Fruit fly (Drosophila melanogaster) whole organism, prepupa: Measurements from ENCODE around the gene vito.

Source experiments
- CG10631 ChIP-seq: fragments of 200-800 bp; sonication (Bioruptor generic); optimal IDR thresholded peaks from 2 replicates; lab custom pipeline; 2016; ENCODE audit warnings: missing biosample characterization, missing genetic modification characterization
- CG10669 ChIP-seq: fragments of 200-800 bp; sonication (Bioruptor generic); optimal IDR thresholded peaks from 3 replicates; lab custom pipeline; 2018; ENCODE audit warnings: missing biosample characterization, mild to moderate bottlenecking, missing genetic modification characterization, moderate library complexity
- CG11294 ChIP-seq: fragments of 200-800 bp; sonication (Bioruptor generic); IDR thresholded peaks from 2 replicates; pipeline ENCODE4 v1.3.6; 2022; ENCODE audit warnings: missing biosample characterization, missing genetic modification characterization
- CG11762 ChIP-seq: fragments of 200-800 bp; sonication (Bioruptor generic); optimal IDR thresholded peaks from 3 replicates; lab custom pipeline; 2016; ENCODE audit warnings: missing biosample characterization, missing genetic modification characterization; ENCODE audit not compliant: insufficient read depth
- CG11902 ChIP-seq: fragments of 200-800 bp; sonication (Bioruptor generic); optimal IDR thresholded peaks from 3 replicates; lab custom pipeline; 2016; ENCODE audit warnings: missing biosample characterization, missing genetic modification characterization
- CG15336 ChIP-seq: fragments of 200-800 bp; sonication (Bioruptor generic); IDR thresholded peaks from 2 replicates; pipeline ENCODE4 v1.3.6; 2022; ENCODE audit warnings: missing biosample characterization, missing genetic modification characterization
- CG1621 ChIP-seq: fragments of 200-800 bp; sonication (Bioruptor generic); optimal IDR thresholded peaks from 3 replicates; lab custom pipeline; 2018; ENCODE audit warnings: missing biosample characterization, mild to moderate bottlenecking, missing genetic modification characterization
- CG16779 ChIP-seq: fragments of 200-800 bp; sonication (Bioruptor generic); optimal IDR thresholded peaks from 3 replicates; lab custom pipeline; 2017; ENCODE audit warnings: missing biosample characterization, mild to moderate bottlenecking, missing genetic modification characterization
- CG3032 ChIP-seq: fragments of 200-800 bp; optimal IDR thresholded peaks from 2 replicates; lab custom pipeline; 2019; ENCODE audit warnings: missing biosample characterization, mild to moderate bottlenecking, missing genetic modification characterization, moderate library complexity
- CG31627 ChIP-seq: fragments of 200-800 bp; sonication (Bioruptor generic); optimal IDR thresholded peaks from 3 replicates; lab custom pipeline; 2016; ENCODE audit warnings: missing biosample characterization, missing genetic modification characterization
- CG32006 ChIP-seq: fragments of 200-800 bp; sonication (Bioruptor generic); optimal IDR thresholded peaks from 3 replicates; lab custom pipeline; 2017; ENCODE audit warnings: missing biosample characterization, mild to moderate bottlenecking, missing genetic modification characterization
- CG34406 ChIP-seq: fragments of 200-800 bp; sonication (Bioruptor generic); optimal IDR thresholded peaks from 3 replicates; lab custom pipeline; 2016; ENCODE audit warnings: missing biosample characterization, missing genetic modification characterization
- CG3919 ChIP-seq: fragments of 200-800 bp; sonication (Bioruptor generic); optimal IDR thresholded peaks from 3 replicates; lab custom pipeline; 2016; ENCODE audit warnings: missing biosample characterization, missing genetic modification characterization
- CG4318 ChIP-seq: fragments of 200-800 bp; sonication (Bioruptor generic); optimal IDR thresholded peaks from 3 replicates; lab custom pipeline; 2017; ENCODE audit warnings: missing biosample characterization, mild to moderate bottlenecking, missing genetic modification characterization
- CG6163 ChIP-seq: fragments of 200-800 bp; sonication (Bioruptor generic); IDR thresholded peaks from 3 replicates; pipeline ENCODE4 v1.3.6; 2022; ENCODE audit warnings: missing biosample characterization, missing genetic modification characterization
- CG6276 ChIP-seq: fragments of 200-800 bp; sonication (Bioruptor generic); optimal IDR thresholded peaks from 2 replicates; lab custom pipeline; 2017; ENCODE audit warnings: missing biosample characterization, mild to moderate bottlenecking, missing genetic modification characterization
- CG6808 ChIP-seq: fragments of 200-800 bp; sonication (Bioruptor generic); optimal IDR thresholded peaks from 3 replicates; lab custom pipeline; 2017; ENCODE audit warnings: missing biosample characterization, missing genetic modification characterization, mild to moderate bottlenecking, moderate library complexity, missing genetic modification reagents
- CG6854 ChIP-seq: fragments of 200-800 bp; sonication (Bioruptor generic); optimal IDR thresholded peaks from 2 replicates; lab custom pipeline; 2017; ENCODE audit warnings: missing biosample characterization, mild to moderate bottlenecking, missing genetic modification characterization
- CG8119 ChIP-seq: fragments of 200-800 bp; sonication (Bioruptor generic); IDR thresholded peaks from 3 replicates; pipeline ENCODE4 v1.3.6; 2022; ENCODE audit warnings: missing biosample characterization, missing genetic modification characterization
- CG8319 ChIP-seq: fragments of 200-800 bp; sonication (Bioruptor generic); optimal IDR thresholded peaks from 3 replicates; lab custom pipeline; 2016; ENCODE audit warnings: missing biosample characterization, missing genetic modification characterization
- CG8632 ChIP-seq: fragments of 200-800 bp; sonication (Bioruptor generic); optimal IDR thresholded peaks from 3 replicates; lab custom pipeline; 2016; ENCODE audit warnings: missing biosample characterization, missing genetic modification characterization
- Eip75B ChIP-seq: fragments of 200-800 bp; sonication (Bioruptor generic); optimal IDR thresholded peaks from 3 replicates; lab custom pipeline; 2016; ENCODE audit warnings: missing biosample characterization, missing genetic modification characterization
- Eip78C ChIP-seq: fragments of 200-800 bp; sonication (Bioruptor generic); peaks from one replicate; lab custom pipeline; 2016; ENCODE audit warnings: missing biosample characterization, missing genetic modification characterization
- Eip93F ChIP-seq: fragments of 200-800 bp; sonication (Bioruptor generic); optimal IDR thresholded peaks from 2 replicates; lab custom pipeline; 2016; ENCODE audit warnings: missing biosample characterization, mild to moderate bottlenecking, missing genetic modification characterization
- Ets96B ChIP-seq: fragments of 200-800 bp; optimal IDR thresholded peaks from 2 replicates; lab custom pipeline; 2019; ENCODE audit warnings: missing biosample characterization, mild to moderate bottlenecking, missing genetic modification characterization, moderate library complexity
- Gug ChIP-seq: fragments of 200-800 bp; sonication (Bioruptor generic); IDR thresholded peaks from 2 replicates; pipeline ENCODE4 v1.3.6; 2022; ENCODE audit warnings: missing biosample characterization, missing genetic modification characterization
- Hr38 ChIP-seq: sonication (Bioruptor generic); optimal IDR thresholded peaks from 2 replicates; lab custom pipeline; 2016; ENCODE audit warnings: missing biosample characterization, missing genetic modification characterization
- Hr4 ChIP-seq: fragments of 200-800 bp; sonication (Bioruptor generic); optimal IDR thresholded peaks from 3 replicates; lab custom pipeline; 2016; ENCODE audit warnings: missing biosample characterization, missing genetic modification characterization
- Lpt ChIP-seq: fragments of 200-800 bp; sonication (Bioruptor generic); optimal IDR thresholded peaks from 3 replicates; lab custom pipeline; 2016; ENCODE audit warnings: missing biosample characterization, missing genetic modification characterization
- Met ChIP-seq: fragments of 200-800 bp; sonication (Bioruptor generic); optimal IDR thresholded peaks from 3 replicates; lab custom pipeline; 2016; ENCODE audit warnings: missing biosample characterization, missing genetic modification characterization
- OdsH ChIP-seq: fragments of 200-800 bp; sonication (Bioruptor generic); optimal IDR thresholded peaks from 3 replicates; lab custom pipeline; 2016; ENCODE audit warnings: missing biosample characterization, missing genetic modification characterization
- Smox ChIP-seq: fragments of 200-800 bp; sonication (Bioruptor generic); optimal IDR thresholded peaks from 3 replicates; lab custom pipeline; 2016; ENCODE audit warnings: missing biosample characterization, missing genetic modification characterization
- Sox102F ChIP-seq: fragments of 200-800 bp; sonication (Bioruptor generic); optimal IDR thresholded peaks from 2 replicates; lab custom pipeline; 2016; ENCODE audit warnings: missing biosample characterization, mild to moderate bottlenecking, missing genetic modification characterization
- Sox14 ChIP-seq: fragments of 200-800 bp; sonication (Bioruptor generic); optimal IDR thresholded peaks from 3 replicates; lab custom pipeline; 2016; ENCODE audit warnings: missing biosample characterization, missing genetic modification characterization
- achi ChIP-seq: fragments of 200-800 bp; sonication (Bioruptor generic); optimal IDR thresholded peaks from 3 replicates; lab custom pipeline; 2016; ENCODE audit warnings: missing biosample characterization, missing genetic modification characterization
- acj6 ChIP-seq: fragments of 200-800 bp; sonication (Bioruptor generic); optimal IDR thresholded peaks from 3 replicates; lab custom pipeline; 2016; ENCODE audit warnings: missing biosample characterization, missing genetic modification characterization
- cyc ChIP-seq: fragments of 200-800 bp; sonication (Bioruptor generic); optimal IDR thresholded peaks from 3 replicates; lab custom pipeline; 2016; ENCODE audit warnings: missing biosample characterization, missing genetic modification characterization
- dac ChIP-seq: fragments of 200-800 bp; sonication (Bioruptor generic); optimal IDR thresholded peaks from 2 replicates; lab custom pipeline; 2017; ENCODE audit warnings: missing biosample characterization, mild to moderate bottlenecking, missing genetic modification characterization
- dsx ChIP-seq: fragments of 200-800 bp; optimal IDR thresholded peaks from 3 replicates; lab custom pipeline; 2019; ENCODE audit warnings: missing biosample characterization, mild to moderate bottlenecking, missing genetic modification characterization, moderate library complexity; ENCODE audit not compliant: poor library complexity, severe bottlenecking
- eg ChIP-seq: fragments of 200-800 bp; sonication (Bioruptor generic); IDR thresholded peaks from 3 replicates; pipeline ENCODE4 v1.3.6; 2022; ENCODE audit warnings: missing biosample characterization, missing genetic modification characterization
- esn ChIP-seq: fragments of 200-800 bp; sonication (Bioruptor generic); optimal IDR thresholded peaks from 2 replicates; lab custom pipeline; 2016; ENCODE audit warnings: missing biosample characterization, mild to moderate bottlenecking, missing genetic modification characterization, moderate library complexity
- fd59A ChIP-seq: fragments of 200-800 bp; sonication (Bioruptor generic); optimal IDR thresholded peaks from 2 replicates; lab custom pipeline; 2017; ENCODE audit warnings: missing biosample characterization, mild to moderate bottlenecking, missing genetic modification characterization, missing genetic modification reagents
- fd85E ChIP-seq: fragments of 200-800 bp; sonication (Bioruptor generic); optimal IDR thresholded peaks from 3 replicates; lab custom pipeline; 2016; ENCODE audit warnings: missing biosample characterization, missing genetic modification characterization
- fkh ChIP-seq: fragments of 200-800 bp; sonication (Bioruptor generic); optimal IDR thresholded peaks from 3 replicates; lab custom pipeline; 2017; ENCODE audit warnings: missing biosample characterization, mild to moderate bottlenecking, missing genetic modification characterization, moderate library complexity
- lz ChIP-seq: fragments of 200-800 bp; sonication (Bioruptor generic); optimal IDR thresholded peaks from 3 replicates; lab custom pipeline; 2016; ENCODE audit warnings: missing biosample characterization, missing genetic modification characterization
- net ChIP-seq: fragments of 200-800 bp; sonication (Bioruptor generic); optimal IDR thresholded peaks from 3 replicates; lab custom pipeline; 2016; ENCODE audit warnings: missing biosample characterization, missing genetic modification characterization
- pdm3 ChIP-seq: fragments of 200-800 bp; sonication (Bioruptor generic); optimal IDR thresholded peaks from 3 replicates; lab custom pipeline; 2016; ENCODE audit warnings: missing biosample characterization, missing genetic modification characterization
- salr ChIP-seq, 2 experiments: fragments of 200-800 bp; sonication (Bioruptor generic); optimal IDR thresholded peaks; 3 replicates each; lab custom pipeline; 2016 to 2018; ENCODE audit warnings: missing biosample characterization in 2 of 2, missing genetic modification characterization in 2 of 2, mild to moderate bottlenecking in 1 of 2
- ss ChIP-seq, 2 experiments: fragments of 200-800 bp; sonication (Bioruptor generic); optimal IDR thresholded peaks; 2 replicates in 1 of 2; 3 replicates in 1 of 2; lab custom pipeline; 2017 to 2018; ENCODE audit warnings: mild to moderate bottlenecking in 2 of 2, missing biosample characterization in 2 of 2, missing genetic modification characterization in 2 of 2, moderate library complexity in 1 of 2
- svp ChIP-seq: fragments of 200-800 bp; sonication (Bioruptor generic); peaks from one replicate; lab custom pipeline; 2016; ENCODE audit warnings: missing biosample characterization, missing genetic modification characterization
- topi ChIP-seq: fragments of 200-800 bp; sonication (Bioruptor generic); optimal IDR thresholded peaks from 3 replicates; lab custom pipeline; 2016; ENCODE audit warnings: missing biosample characterization, missing genetic modification characterization
- vri ChIP-seq: fragments of 200-800 bp; sonication (Bioruptor generic); optimal IDR thresholded peaks from 3 replicates; lab custom pipeline; 2016; ENCODE audit warnings: missing biosample characterization, mild to moderate bottlenecking, missing genetic modification characterization

The vito gene

DNA sequence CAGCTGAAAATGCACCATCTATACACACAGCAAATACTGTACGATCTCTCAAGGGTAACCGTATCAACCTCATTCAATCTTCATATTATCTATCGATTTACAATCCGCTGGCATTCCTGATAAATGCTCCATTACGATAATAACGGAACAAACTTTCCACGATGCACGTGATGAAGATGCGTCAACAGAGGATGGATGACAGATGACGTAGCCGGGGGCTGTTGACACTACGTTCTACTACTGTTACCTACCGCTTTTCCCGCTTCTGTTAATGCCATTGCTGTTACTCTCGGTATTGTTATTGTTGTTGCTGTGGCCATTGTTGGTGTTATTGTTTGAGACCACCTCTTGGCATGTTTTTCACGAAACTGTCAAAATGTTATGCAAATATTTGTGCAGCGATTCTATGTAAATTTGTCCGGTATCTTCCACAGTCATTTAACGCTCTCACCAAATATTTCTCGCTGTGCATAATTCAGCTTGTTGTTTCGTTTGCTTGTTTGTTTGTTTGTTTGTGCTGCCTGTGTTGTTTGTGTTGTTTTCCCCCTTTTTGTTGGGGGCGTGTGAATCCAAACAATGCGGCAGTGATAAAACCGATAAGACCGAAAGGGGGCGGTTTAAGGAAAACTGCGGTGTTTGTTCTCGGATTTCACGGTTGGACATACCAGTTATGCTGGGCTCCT lies 46.8 kb upstream of the vito start:
- no peak for TF ChIP-seq CG10631 (GFP tag; lab: Kevin White, UChicago)
- no peak for TF ChIP-seq CG6854 (GFP tag; lab: Kevin White, UChicago)
- no peak for TF ChIP-seq eg (GFP tag; lab: Robert Waterston, UW)
- no peak for TF ChIP-seq CG8319 (GFP tag; lab: Kevin White, UChicago)
- TF ChIP-seq CG6276 (GFP tag; lab: Kevin White, UChicago) = no peak
- TF ChIP-seq achi = no peak
- no peak for TF ChIP-seq Hr4
- TF ChIP-seq CG16779 = no peak
- TF ChIP-seq dsx (GFP tag; lab: Kevin White, UChicago) = no peak
- TF ChIP-seq Gug = no peak
- no peak for TF ChIP-seq Eip93F (GFP tag; lab: Kevin White, UChicago)
- TF ChIP-seq fkh (GFP tag; lab: Kevin White, UChicago) = peak; percentile 97
- no peak for TF ChIP-seq CG32006 (GFP tag; lab: Kevin White, UChicago)
- TF ChIP-seq Smox = no peak
- no peak for TF ChIP-seq pdm3 (GFP tag; lab: Kevin White, UChicago)
- no peak for TF ChIP-seq salr (GFP tag; optimal IDR thresholded peaks at IDR 0.05; lab: Kevin White, UChicago)
- TF ChIP-seq acj6 = peak; percentile 2
- TF ChIP-seq Met (GFP tag; lab: Kevin White, UChicago) = peak; percentile 17
- peak; percentile 15 for TF ChIP-seq CG1621 (tag; lab: Kevin White, UChicago)
- no peak for TF ChIP-seq CG3032
- no peak for TF ChIP-seq CG8119 (GFP tag; lab: Robert Waterston, UW)
- no peak for TF ChIP-seq CG11294
- TF ChIP-seq topi (GFP tag; lab: Kevin White, UChicago) = no peak
- TF ChIP-seq Ets96B = no peak
- peak; percentile 12 for TF ChIP-seq net
- TF ChIP-seq Eip75B (GFP tag; lab: Kevin White, UChicago) = peak; percentile 11
- no peak for TF ChIP-seq Sox14
- TF ChIP-seq lz (GFP tag; lab: Kevin White, UChicago) = peak; percentile 9
- no peak for TF ChIP-seq vri (GFP tag; lab: Kevin White, UChicago)
- TF ChIP-seq CG8632 (GFP tag; lab: Kevin White, UChicago) = no peak
- TF ChIP-seq Lpt (GFP tag; lab: Kevin White, UChicago) = no peak
- no peak for TF ChIP-seq Sox102F
- no peak for TF ChIP-seq dac (GFP tag; lab: Kevin White, UChicago)
- no peak for TF ChIP-seq fd59A (GFP tag; lab: Kevin White, UChicago)
- no peak for TF ChIP-seq Hr38 (GFP tag; lab: Kevin White, UChicago)
- peak; percentile 21 for TF ChIP-seq CG34406 (GFP tag; lab: Kevin White, UChicago)
- no peak for TF ChIP-seq CG15336 (GFP tag; lab: Robert Waterston, UW)
- TF ChIP-seq CG3919 (GFP tag; lab: Kevin White, UChicago) = peak; percentile 19
- TF ChIP-seq Eip78C (GFP tag; lab: Kevin White, UChicago) = peak; percentile 66
- TF ChIP-seq cyc (GFP tag; lab: Kevin White, UChicago) = no peak
- TF ChIP-seq CG4318 (GFP tag; lab: Kevin White, UChicago) = no peak
- TF ChIP-seq CG10669 (GFP tag; lab: Kevin White, UChicago) = peak; percentile 7
- no peak for TF ChIP-seq CG11762
- peak in 1 of 2 experiments; percentile 3 for TF ChIP-seq ss (GFP tag; optimal IDR thresholded peaks at IDR 0.05; lab: Kevin White, UChicago)
- TF ChIP-seq fd85E (GFP tag; lab: Kevin White, UChicago) = no peak
- TF ChIP-seq CG6808 (GFP tag; lab: Kevin White, UChicago) = no peak
- peak; percentile 22 for TF ChIP-seq svp (GFP tag; lab: Kevin White, UChicago)
- TF ChIP-seq CG6163 = peak; percentile 53; the same call in 1 of the 3 replicates
- TF ChIP-seq CG31627 (GFP tag; lab: Kevin White, UChicago) = no peak
- no peak for TF ChIP-seq OdsH (GFP tag; lab: Kevin White, UChicago)
- TF ChIP-seq esn = no peak
- TF ChIP-seq CG11902 = no peak
